Worm (Caenorhabditis elegans): Measurements from ENCODE around the gene C35A5.8.

The C35A5.8 gene

ce11 chrV:10501295-10501694 is 24.4 kb downstream of the C35A5.8 start, which contains the start of gene C35A5.3:
Gene C35A5.3, minus strand, starts transcription at chrV:10501395.
- TF ChIP-seq skn-1 (tag; optimal IDR thresholded peaks at IDR 0.05) (no peak), nhr-12 (tag; optimal IDR thresholded peaks at IDR 0.05) (no peak), daf-12 (tag; optimal IDR thresholded peaks at IDR 0.05) (no peak), elt-3 (tag; optimal IDR thresholded peaks at IDR 0.05) (no peak), ceh-9 (tag; optimal IDR thresholded peaks at IDR 0.05) (no peak), ceh-28 (tag; optimal IDR thresholded peaks at IDR 0.05) (no peak), nhr-43 (tag; optimal IDR thresholded peaks at IDR 0.05; ENCODE audit: poor library complexity, severe bottlenecking) (no peak), mdl-1 (tag; optimal IDR thresholded peaks at IDR 0.05) (no peak), unc-39 (tag; optimal IDR thresholded peaks at IDR 0.05) (no peak), unc-62 (GFP tag; optimal IDR thresholded peaks at IDR 0.05) (no peak), egl-5 (tag; optimal IDR thresholded peaks at IDR 0.05) (no peak), fos-1 (tag; optimal IDR thresholded peaks at IDR 0.05) (no peak), nhr-11 (tag; optimal IDR thresholded peaks at IDR 0.05) (no peak), pha-4 (tag; optimal IDR thresholded peaks at IDR 0.05) (no peak), egl-27 (tag; optimal IDR thresholded peaks at IDR 0.05) (no peak), mml-1 (tag; optimal IDR thresholded peaks at IDR 0.05) (no peak), nhr-67 (tag; optimal IDR thresholded peaks at IDR 0.05) (no peak), nhr-76 (tag; optimal IDR thresholded peaks at IDR 0.05) (no peak), lsy-12 (tag; optimal IDR thresholded peaks at IDR 0.05) (no peak)

- TF ChIP-seq nhr-67 (tag; optimal IDR thresholded peaks at IDR 0.05) (no peak), fkh-2 (tag; optimal IDR thresholded peaks at IDR 0.05) (no peak), mdl-1 (tag; optimal IDR thresholded peaks at IDR 0.05) (no peak), nhr-77 (tag; optimal IDR thresholded peaks at IDR 0.05) (no peak), zag-1 (tag; optimal IDR thresholded peaks at IDR 0.05) (no peak), ZK546.5 (tag; optimal IDR thresholded peaks at IDR 0.05) (no peak), nhr-43 (tag; optimal IDR thresholded peaks at IDR 0.05; ENCODE audit: poor library complexity, severe bottlenecking) (no peak), unc-62 (GFP tag; optimal IDR thresholded peaks at IDR 0.05) (no peak), nhr-23 (tag; optimal IDR thresholded peaks at IDR 0.05) (no peak), egl-5 (tag; optimal IDR thresholded peaks at IDR 0.05) (no peak), lsy-12 (tag; optimal IDR thresholded peaks at IDR 0.05) (no peak), ceh-82 (tag; optimal IDR thresholded peaks at IDR 0.05) (no peak), nhr-12 (tag; optimal IDR thresholded peaks at IDR 0.05) (no peak), nhr-28 (tag; optimal IDR thresholded peaks at IDR 0.05) (no peak), nhr-11 (tag; optimal IDR thresholded peaks at IDR 0.05) (no peak)
These were observed 29.0 kb downstream of the C35A5.8 start, which contains the start of gene C35A5.4 for ce11 chrV:10496733-10497132. Gene C35A5.4, plus strand, starts transcription at chrV:10497033.

ce11 chrV:10493150-10493549 is 32.6 kb downstream of the C35A5.8 start, which contains the start of gene ugt-33:
Gene ugt-33, plus strand, starts transcription at chrV:10493409.
- TF ChIP-seq elt-2 (tag; optimal IDR thresholded peaks at IDR 0.05) (peak; percentile 76), pqm-1 (tag; optimal IDR thresholded peaks at IDR 0.05) (peak; percentile 83), nhr-25 (tag; optimal IDR thresholded peaks at IDR 0.05) (no peak)

- TF ChIP-seq ceh-82 (tag; optimal IDR thresholded peaks at IDR 0.05) = no peak
- TF ChIP-seq fos-1 (tag; optimal IDR thresholded peaks at IDR 0.05) = no peak
- TF ChIP-seq hmg-11 (tag; optimal IDR thresholded peaks at IDR 0.05) = no peak
- TF ChIP-seq aly-2 (tag; optimal IDR thresholded peaks at IDR 0.05) = no peak
- TF ChIP-seq pha-4 (tag; optimal IDR thresholded peaks at IDR 0.05) = no peak
- no peak for TF ChIP-seq lsy-12 (tag; optimal IDR thresholded peaks at IDR 0.05)
- no peak for TF ChIP-seq fkh-2 (tag; optimal IDR thresholded peaks at IDR 0.05)
- TF ChIP-seq nhr-77 (tag; optimal IDR thresholded peaks at IDR 0.05) = no peak
These were observed 34.3 kb downstream of the C35A5.8 start, which contains the start of gene aqp-5 for ce11 chrV:10491443-10491842. Gene aqp-5, plus strand, starts transcription at chrV:10491743.

ce11 chrV:10489998-10490397 is 35.7 kb downstream of the C35A5.8 start, which contains the start of gene ncx-5:
Gene ncx-5, minus strand, starts transcription at chrV:10490098.
- TF ChIP-seq nhr-77 (tag; optimal IDR thresholded peaks at IDR 0.05) (no peak), nfya-1 (tag; optimal IDR thresholded peaks at IDR 0.05; ENCODE audit: insufficient read depth) (no peak), nhr-11 (tag; optimal IDR thresholded peaks at IDR 0.05) (no peak), nhr-12 (tag; optimal IDR thresholded peaks at IDR 0.05) (no peak), ztf-4 (tag; optimal IDR thresholded peaks at IDR 0.05) (no peak)
